Worm (Caenorhabditis elegans): ENCODE measurements around the gene srh-264.

The srh-264 gene

DNA sequence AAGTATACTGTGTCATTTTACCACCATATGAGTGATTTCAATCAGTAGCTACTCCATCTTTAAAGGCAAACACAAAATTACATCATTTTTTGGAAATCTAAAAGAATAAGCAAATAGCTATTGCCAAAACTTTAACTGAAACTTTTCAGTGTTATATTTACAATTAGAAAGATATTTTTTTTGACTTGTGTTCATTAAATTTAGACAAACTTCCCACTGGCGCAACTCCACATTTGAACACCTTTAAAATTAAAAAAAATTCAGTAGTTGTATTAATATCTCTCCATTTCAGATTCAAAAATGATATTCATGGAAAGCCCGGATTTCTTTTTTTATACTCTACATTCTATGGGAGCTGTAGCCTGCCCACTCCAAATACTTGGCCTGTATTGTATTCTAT, at the start of gene srh-264:
Gene srh-264 (plus strand): TSS at position 301 of the 400 bp plus-strand sequence.
- TF ChIP-seq W03F9.2 (tag; optimal IDR thresholded peaks at IDR 0.05), result no peak

DNA sequence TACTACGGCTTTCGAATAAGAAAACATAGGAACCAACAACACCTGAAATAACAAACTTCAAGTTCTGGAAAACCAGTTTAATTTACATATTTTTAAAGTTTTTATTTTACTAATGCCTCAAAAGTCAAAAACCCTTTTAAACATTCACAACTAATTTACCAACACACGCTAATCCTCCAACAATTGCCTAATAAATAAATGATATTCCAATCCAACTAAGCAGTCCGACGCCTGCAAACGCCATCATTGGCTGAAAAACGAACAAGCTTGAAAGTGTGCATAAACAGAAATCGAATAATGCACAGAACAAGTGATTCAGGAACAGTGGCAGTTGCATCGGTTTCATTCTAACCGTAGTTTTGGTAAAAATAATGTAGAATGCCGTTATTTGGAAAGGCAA, 46.2 kb upstream of the srh-264 start:
- TF ChIP-seq him-1 (tag; optimal IDR thresholded peaks at IDR 0.05) (no peak), dao-5 (tag; optimal IDR thresholded peaks at IDR 0.05) (no peak), W03F9.2 (tag; optimal IDR thresholded peaks at IDR 0.05) (no peak)

DNA sequence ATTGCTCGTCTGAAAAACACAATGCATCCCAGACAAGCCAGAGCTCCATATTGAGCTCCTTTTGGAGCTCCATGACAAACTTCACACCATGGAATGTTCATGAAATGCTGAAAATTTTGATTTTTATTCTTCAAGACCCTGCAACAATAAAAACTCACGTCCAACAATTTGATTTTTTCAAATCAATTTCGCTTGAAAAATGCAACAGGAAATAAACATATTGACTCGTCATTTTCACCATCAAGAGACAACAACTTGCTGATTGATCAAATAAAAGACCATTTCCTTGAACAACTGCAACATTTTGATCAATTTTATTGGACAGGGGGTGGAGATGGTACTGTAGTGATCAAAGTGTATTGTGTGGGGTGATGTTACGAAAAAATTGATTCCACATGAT, 44.2 kb upstream of the srh-264 start, which contains the start of gene nhr-269:
Gene nhr-269 (minus strand): TSS at position 101 of the 400 bp plus-strand sequence.
- TF ChIP-seq dao-5 (tag; optimal IDR thresholded peaks at IDR 0.05) (no peak), him-1 (tag; optimal IDR thresholded peaks at IDR 0.05) (no peak), W03F9.2 (tag; optimal IDR thresholded peaks at IDR 0.05) (no peak)

DNA sequence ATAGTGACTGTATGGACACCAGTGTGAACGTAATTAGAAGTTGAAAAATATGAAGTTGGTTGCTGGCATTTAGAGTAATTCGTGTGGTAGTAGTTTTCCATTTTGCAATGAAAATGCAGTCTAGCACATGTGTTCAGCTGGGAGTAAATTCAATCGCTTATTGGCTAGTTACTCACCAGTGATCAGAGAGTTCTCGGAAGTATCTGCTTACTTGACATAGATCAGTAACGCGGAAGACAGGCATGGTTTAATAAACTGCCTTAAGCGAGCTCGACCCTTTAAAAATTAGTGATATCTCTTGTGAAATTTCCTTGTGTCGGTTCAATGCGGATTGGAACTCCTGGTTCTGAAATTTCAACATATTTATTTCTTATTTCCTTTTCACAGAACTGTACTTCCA, 37.7 kb upstream of the srh-264 start, which contains the start of gene srh-52:
Gene srh-52 (minus strand): TSS at position 101 of the 400 bp plus-strand sequence.
- TF ChIP-seq dao-5 (tag; optimal IDR thresholded peaks at IDR 0.05) (no peak), him-1 (tag; optimal IDR thresholded peaks at IDR 0.05) (no peak), W03F9.2 (tag; optimal IDR thresholded peaks at IDR 0.05) (no peak)

DNA sequence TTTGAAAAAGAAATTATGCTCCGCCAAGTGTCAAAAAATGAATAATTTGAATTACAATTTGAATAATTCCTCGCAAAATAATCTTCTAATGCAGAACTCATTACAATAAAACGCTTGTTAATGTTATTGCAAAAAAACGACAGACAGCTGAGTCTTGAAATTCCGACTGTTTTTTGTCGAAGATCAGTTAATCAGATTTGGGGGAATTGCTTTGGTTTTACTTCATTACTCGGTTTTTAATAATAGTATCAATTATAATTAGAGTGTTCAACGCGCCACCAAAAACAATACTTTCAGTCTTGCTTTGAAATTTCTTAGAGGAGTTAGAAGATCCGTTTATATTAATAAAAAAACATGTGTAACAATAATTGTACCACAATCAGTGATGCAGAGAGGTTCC, 36.0 kb upstream of the srh-264 start, which contains the start of gene srh-122:
Gene srh-122 (minus strand): TSS at position 101 of the 400 bp plus-strand sequence.
- TF ChIP-seq W03F9.2 (tag; optimal IDR thresholded peaks at IDR 0.05), result no peak
- no peak for TF ChIP-seq dao-5 (tag; optimal IDR thresholded peaks at IDR 0.05)
- TF ChIP-seq him-1 (tag; optimal IDR thresholded peaks at IDR 0.05), result no peak

DNA sequence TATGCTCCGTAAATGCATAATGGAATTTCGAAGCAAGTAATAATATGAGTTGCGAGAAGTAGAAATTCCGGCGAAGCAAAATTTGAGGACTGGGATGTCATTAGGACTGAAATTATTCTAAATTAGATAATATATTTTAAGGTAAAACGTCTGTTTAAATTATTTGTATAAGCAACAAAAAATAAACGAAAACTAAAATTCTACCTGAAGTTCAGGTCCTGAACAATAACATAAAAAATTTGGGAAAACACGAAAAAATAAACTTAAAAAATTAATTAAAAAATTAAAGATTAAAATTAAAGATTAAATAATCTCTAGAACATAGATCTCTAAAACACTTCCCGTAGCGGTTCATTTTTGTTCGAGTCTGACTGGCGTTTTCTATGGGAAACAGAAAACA, 34.1 kb upstream of the srh-264 start, which contains the start of gene srh-251:
Gene srh-251 (minus strand): TSS at position 101 of the 400 bp plus-strand sequence.
- TF ChIP-seq him-1 (tag; optimal IDR thresholded peaks at IDR 0.05), result no peak
- TF ChIP-seq dao-5 (tag; optimal IDR thresholded peaks at IDR 0.05), result no peak
- TF ChIP-seq W03F9.2 (tag; optimal IDR thresholded peaks at IDR 0.05), result no peak

DNA sequence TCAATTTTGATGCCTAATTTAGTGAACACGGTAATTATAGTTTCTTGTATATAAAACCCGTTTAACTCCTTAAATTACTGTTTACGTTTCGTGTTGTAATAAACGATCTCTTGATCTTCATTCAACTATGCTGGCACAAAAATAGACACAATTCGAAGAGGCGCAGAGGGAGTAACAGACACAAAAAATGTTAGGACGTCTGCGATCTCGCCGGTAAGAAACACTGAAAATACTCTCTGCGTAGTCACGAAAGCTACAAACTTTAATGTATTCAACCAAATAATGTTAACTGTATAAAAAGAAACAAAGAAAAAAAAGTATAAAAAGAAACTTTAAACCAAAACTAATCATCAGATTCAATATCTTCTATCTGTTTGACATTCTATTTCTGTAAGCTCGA, 33.1 kb upstream of the srh-264 start, which contains the start of gene dhs-23:
Gene dhs-23 (plus strand): TSS at position 363 of the 400 bp plus-strand sequence.
- no peak for TF ChIP-seq him-1 (tag; optimal IDR thresholded peaks at IDR 0.05)
- TF ChIP-seq W03F9.2 (tag; optimal IDR thresholded peaks at IDR 0.05), result no peak

DNA sequence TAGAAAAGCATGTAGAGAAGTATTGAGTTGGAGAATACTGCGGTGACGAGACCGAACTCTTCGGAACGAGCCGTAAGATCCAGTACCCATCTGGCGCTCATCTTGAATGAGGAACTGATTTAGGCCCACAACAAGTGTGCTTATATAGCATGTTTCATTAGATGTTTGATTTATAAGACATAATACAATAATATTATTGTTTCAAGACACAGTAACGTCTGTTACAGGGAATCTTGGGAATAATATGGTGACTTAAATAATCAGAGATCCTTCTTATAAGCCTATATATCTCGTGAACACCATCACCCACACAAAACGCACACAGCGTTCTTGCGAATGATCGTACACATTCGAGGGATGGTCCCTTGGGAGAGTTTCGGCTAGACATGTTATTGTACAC, 30.2 kb upstream of the srh-264 start, which contains the start of gene str-88:
Gene str-88 (minus strand): TSS at position 101 of the 400 bp plus-strand sequence.
- TF ChIP-seq him-1 (tag; optimal IDR thresholded peaks at IDR 0.05), result no peak
- TF ChIP-seq dao-5 (tag; optimal IDR thresholded peaks at IDR 0.05), result no peak
- no peak for TF ChIP-seq W03F9.2 (tag; optimal IDR thresholded peaks at IDR 0.05)

DNA sequence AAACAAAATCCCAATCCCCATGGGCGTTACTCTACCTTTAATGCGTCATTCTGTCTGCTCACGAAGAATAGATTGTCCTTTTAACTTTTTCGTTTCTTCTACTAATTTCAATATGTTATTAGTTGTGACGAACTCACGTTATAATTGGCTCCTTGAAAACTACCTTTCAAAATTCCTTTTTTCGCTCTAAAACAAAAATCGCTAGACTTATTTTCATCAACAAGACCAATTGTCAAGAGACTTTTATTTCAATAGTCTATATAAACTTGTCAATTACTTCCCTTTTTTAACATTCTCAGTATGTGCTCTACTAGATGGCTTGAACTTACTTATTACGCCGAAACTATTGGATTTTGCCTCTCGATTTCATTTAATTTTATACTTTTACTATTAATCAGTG, 29.2 kb upstream of the srh-264 start, which contains the start of gene str-102:
Gene str-102 (plus strand): TSS at position 301 of the 400 bp plus-strand sequence.
- TF ChIP-seq dao-5 (tag; optimal IDR thresholded peaks at IDR 0.05) (no peak), him-1 (tag; optimal IDR thresholded peaks at IDR 0.05) (no peak), W03F9.2 (tag; optimal IDR thresholded peaks at IDR 0.05) (no peak)

DNA sequence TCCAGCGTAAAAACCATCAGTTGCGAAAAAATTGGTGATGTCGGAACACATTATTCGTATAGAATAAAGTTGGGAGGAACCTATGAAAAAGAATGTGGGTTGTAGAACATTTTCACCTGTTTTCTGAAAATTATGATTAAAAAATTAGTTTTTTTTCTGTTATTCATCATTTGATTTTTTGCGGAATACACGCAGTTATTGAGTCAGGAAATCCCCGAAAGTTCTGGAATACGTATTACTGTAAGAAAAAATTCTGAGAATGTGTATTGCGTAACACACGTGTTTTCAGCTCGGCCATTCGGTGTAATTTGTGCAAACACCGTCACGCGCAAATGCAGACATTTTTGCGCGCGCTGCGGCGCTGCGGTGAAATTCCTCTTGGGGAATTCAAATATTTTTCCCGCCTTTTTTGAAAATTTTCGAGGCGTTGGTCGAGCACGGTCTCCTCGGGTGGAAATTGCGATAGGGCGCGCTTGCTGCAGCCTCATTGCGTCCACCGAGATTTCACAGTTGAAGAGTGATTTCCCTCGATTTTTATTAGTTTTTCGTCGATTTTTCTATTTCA, 25.0 kb upstream of the srh-264 start, which contains the start of gene srh-170:
Gene srh-170 (minus strand): TSS at position 51 of the 565 bp plus-strand sequence.
- TF ChIP-seq him-1 (tag; optimal IDR thresholded peaks at IDR 0.05), result no peak
- TF ChIP-seq W03F9.2 (tag; optimal IDR thresholded peaks at IDR 0.05), result no peak
- no peak for TF ChIP-seq dao-5 (tag; optimal IDR thresholded peaks at IDR 0.05)

DNA sequence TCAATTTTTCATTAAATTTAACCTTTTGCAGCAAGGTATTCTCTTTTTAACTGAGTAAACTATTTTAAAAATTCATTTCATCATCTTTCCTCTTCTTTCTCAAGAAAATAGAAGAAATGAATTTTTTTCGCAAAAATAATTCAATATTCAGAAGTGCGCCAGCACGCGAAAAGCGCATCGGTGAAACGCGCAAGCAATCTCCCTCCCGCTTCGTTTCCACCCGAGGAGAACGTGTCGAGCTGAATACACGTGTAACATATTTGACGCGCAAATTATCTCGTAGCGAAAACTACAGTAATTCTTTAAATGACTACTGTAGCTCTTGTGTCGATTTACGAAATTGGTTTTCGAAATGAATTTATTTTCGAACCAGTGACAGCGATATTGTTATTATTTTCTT, 21.9 kb upstream of the srh-264 start:
- TF ChIP-seq W03F9.2 (tag; optimal IDR thresholded peaks at IDR 0.05) (no peak), him-1 (tag; optimal IDR thresholded peaks at IDR 0.05) (no peak), dao-5 (tag; optimal IDR thresholded peaks at IDR 0.05) (no peak)

DNA sequence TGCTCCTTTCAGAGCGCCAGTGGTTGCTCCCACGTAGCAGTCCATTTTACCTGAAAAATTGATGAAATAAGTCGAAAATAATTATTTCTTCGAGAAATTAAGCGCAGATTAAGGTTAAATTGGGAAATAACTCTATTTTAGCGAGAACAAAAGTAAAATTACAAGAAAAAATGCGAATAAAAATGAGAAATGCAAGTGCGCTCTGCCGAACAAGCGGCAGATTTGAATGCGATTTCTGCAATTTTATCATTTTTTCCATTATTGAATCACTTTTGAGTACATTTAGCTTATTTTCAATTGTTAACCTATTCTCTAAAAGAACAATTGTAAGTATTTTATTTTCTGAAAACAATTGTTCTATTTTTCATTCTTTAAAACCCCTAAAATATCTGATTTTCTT, 19.0 kb upstream of the srh-264 start, which contains the start of gene T06E6.1:
Gene T06E6.1 (minus strand): TSS at position 56 of the 400 bp plus-strand sequence.
- TF ChIP-seq him-1 (tag; optimal IDR thresholded peaks at IDR 0.05) (no peak), dao-5 (tag; optimal IDR thresholded peaks at IDR 0.05) (no peak), W03F9.2 (tag; optimal IDR thresholded peaks at IDR 0.05) (no peak)

DNA sequence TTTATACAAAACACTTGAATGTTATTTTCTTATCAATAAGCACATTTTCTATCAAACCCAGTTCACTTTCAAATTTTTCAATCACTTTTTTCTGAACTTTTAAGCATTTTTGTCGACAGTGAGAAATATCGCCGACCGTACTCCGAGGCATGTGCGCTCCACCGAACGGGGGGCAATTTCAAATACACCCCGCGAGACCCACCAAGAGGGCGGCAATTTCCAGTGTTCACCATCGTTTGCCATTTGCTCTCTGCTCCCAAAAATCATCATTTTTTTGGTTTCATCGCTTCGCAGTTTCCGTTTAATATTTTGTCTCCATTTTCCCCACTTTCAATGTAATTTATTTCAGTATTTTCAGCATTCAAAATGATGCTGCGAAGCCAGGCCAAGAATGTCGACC, 18.6 kb upstream of the srh-264 start, which contains the start of gene cyb-3:
Gene cyb-3 (plus strand): TSS at position 350 of the 400 bp plus-strand sequence.
- TF ChIP-seq dao-5 (tag; optimal IDR thresholded peaks at IDR 0.05) (no peak), him-1 (tag; optimal IDR thresholded peaks at IDR 0.05) (no peak), W03F9.2 (tag; optimal IDR thresholded peaks at IDR 0.05) (no peak)

DNA sequence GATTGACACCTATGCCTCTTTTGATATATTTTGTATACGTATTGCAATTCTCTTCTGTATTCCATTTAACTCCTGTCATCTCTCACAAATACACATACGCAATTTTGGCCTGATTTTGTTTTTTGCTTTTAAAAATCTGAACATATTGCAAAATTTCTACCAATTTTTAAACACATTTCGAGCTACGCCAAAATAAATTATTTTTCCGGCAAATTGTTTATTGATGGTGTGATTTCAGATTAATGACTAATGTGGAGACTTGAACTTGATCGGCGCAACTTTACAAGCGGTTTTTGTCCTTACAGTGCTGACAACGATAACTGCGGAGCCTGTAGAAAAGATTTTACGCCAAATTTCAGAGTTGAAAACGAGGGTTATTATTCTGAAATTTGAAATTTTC, 16.8 kb upstream of the srh-264 start:
- no peak for TF ChIP-seq him-1 (tag; optimal IDR thresholded peaks at IDR 0.05)
- TF ChIP-seq dao-5 (tag; optimal IDR thresholded peaks at IDR 0.05), result no peak
- TF ChIP-seq W03F9.2 (tag; optimal IDR thresholded peaks at IDR 0.05), result no peak
